Worm (Caenorhabditis elegans) whole organism, late embryonic: ENCODE measurements around the gene str-71.

ENCODE experiments used
- ahr-1 ChIP-seq: sonication (generic microtip); optimal IDR thresholded peaks from 2 replicates; lab custom pipeline; 2016; ENCODE audit warnings: missing genetic modification characterization, missing compliant biosample characterization
- ceh-19 ChIP-seq: fragments of 200-800 bp; sonication (Bioruptor generic); optimal IDR thresholded peaks from 2 replicates; lab custom pipeline; 2018; ENCODE audit warnings: mild to moderate bottlenecking, missing genetic modification characterization, missing compliant biosample characterization
- ceh-2 ChIP-seq: sonication (generic microtip); optimal IDR thresholded peaks from 2 replicates; lab custom pipeline; 2016; ENCODE audit warnings: missing genotype, missing genetic modification characterization, missing compliant biosample characterization
- ceh-24 ChIP-seq: sonication (generic microtip); optimal IDR thresholded peaks from 2 replicates; lab custom pipeline; 2016; ENCODE audit warnings: mild to moderate bottlenecking, missing genetic modification characterization, missing compliant biosample characterization
- ceh-34 ChIP-seq: sonication (generic microtip); optimal IDR thresholded peaks from 2 replicates; lab custom pipeline; 2016; ENCODE audit warnings: mild to moderate bottlenecking, missing genetic modification characterization, missing compliant biosample characterization
- ceh-48 ChIP-seq: sonication (generic microtip); optimal IDR thresholded peaks from 2 replicates; lab custom pipeline; 2016; ENCODE audit warnings: missing genetic modification characterization, inconsistent platforms, missing compliant biosample characterization
- ceh-6 ChIP-seq: fragments of 200-800 bp; sonication (Bioruptor generic); optimal IDR thresholded peaks from 2 replicates; lab custom pipeline; 2018; ENCODE audit warnings: mild to moderate bottlenecking, missing genetic modification characterization, missing compliant biosample characterization
- ceh-9 ChIP-seq: sonication (generic microtip); optimal IDR thresholded peaks from 2 replicates; lab custom pipeline; 2016; ENCODE audit warnings: mild to moderate bottlenecking, missing genetic modification characterization, inconsistent platforms, missing compliant biosample characterization
- dmd-4 ChIP-seq: sonication (generic microtip); optimal IDR thresholded peaks from 2 replicates; lab custom pipeline; 2016; ENCODE audit warnings: borderline replicate concordance, missing genetic modification characterization, missing compliant biosample characterization
- dve-1 ChIP-seq: sonication (generic microtip); optimal IDR thresholded peaks from 2 replicates; lab custom pipeline; 2017; ENCODE audit warnings: antibody characterized with exemption, mild to moderate bottlenecking, missing genetic modification characterization, missing compliant biosample characterization
- elt-2 ChIP-seq: sonication (generic microtip); optimal IDR thresholded peaks from 2 replicates; lab custom pipeline; 2016; ENCODE audit warnings: missing genetic modification reagents, missing genetic modification characterization, missing compliant biosample characterization
- elt-4 ChIP-seq: sonication (generic microtip); optimal IDR thresholded peaks from 2 replicates; lab custom pipeline; 2016; ENCODE audit warnings: missing genetic modification characterization, missing compliant biosample characterization
- fkh-10 ChIP-seq: fragments of 150-350 bp; optimal IDR thresholded peaks from 2 replicates; lab custom pipeline; 2014; ENCODE audit warnings: missing biosample characterization, missing genetic modification reagents, missing genetic modification characterization
- fkh-6 ChIP-seq: sonication (generic microtip); optimal IDR thresholded peaks from 2 replicates; lab custom pipeline; 2016; ENCODE audit warnings: missing genetic modification characterization, missing compliant biosample characterization
- hlh-13 ChIP-seq: fragments of 200-800 bp; sonication (Bioruptor generic); optimal IDR thresholded peaks from 2 replicates; lab custom pipeline; 2018; ENCODE audit warnings: mild to moderate bottlenecking, missing genetic modification characterization, missing compliant biosample characterization
- hlh-15 ChIP-seq: sonication (generic microtip); optimal IDR thresholded peaks from 2 replicates; lab custom pipeline; 2016; ENCODE audit warnings: missing genetic modification characterization, missing compliant biosample characterization
- hlh-6 ChIP-seq: sonication (generic microtip); optimal IDR thresholded peaks from 2 replicates; lab custom pipeline; 2016; ENCODE audit warnings: missing genotype, missing genetic modification characterization, missing compliant biosample characterization
- hlh-8 ChIP-seq: sonication (generic microtip); optimal IDR thresholded peaks from 2 replicates; lab custom pipeline; 2016; ENCODE audit warnings: missing genotype, missing genetic modification characterization, missing compliant biosample characterization
- lin-11 ChIP-seq: fragments of 200-800 bp; sonication (Bioruptor generic); optimal IDR thresholded peaks from 2 replicates; lab custom pipeline; 2018; ENCODE audit warnings: mild to moderate bottlenecking, missing genetic modification characterization, missing compliant biosample characterization
- madf-2 ChIP-seq: sonication (generic microtip); optimal IDR thresholded peaks from 2 replicates; lab custom pipeline; 2017; ENCODE audit warnings: missing genetic modification characterization, missing compliant biosample characterization
- mec-3 ChIP-seq: sonication (generic microtip); optimal IDR thresholded peaks from 2 replicates; lab custom pipeline; 2016; ENCODE audit warnings: borderline replicate concordance, missing genetic modification characterization, missing compliant biosample characterization
- nhr-11 ChIP-seq: fragments of 150-350 bp; optimal IDR thresholded peaks from 2 replicates; lab custom pipeline; 2014; ENCODE audit warnings: missing biosample characterization, missing genetic modification characterization
- pha-4 ChIP-seq: fragments of 150-350 bp; optimal IDR thresholded peaks from 2 replicates; lab custom pipeline; 2018; ENCODE audit warnings: missing biosample characterization, missing genetic modification reagents, missing genetic modification characterization
- pqm-1 ChIP-seq: sonication (generic microtip); optimal IDR thresholded peaks from 2 replicates; lab custom pipeline; 2016; ENCODE audit warnings: missing genetic modification characterization, missing compliant biosample characterization
- pros-1 ChIP-seq: fragments of 150-350 bp; optimal IDR thresholded peaks from 2 replicates; lab custom pipeline; 2014; ENCODE audit warnings: missing biosample characterization, missing genetic modification reagents, missing genetic modification characterization
- rnt-1 ChIP-seq: sonication (generic microtip); optimal IDR thresholded peaks from 2 replicates; lab custom pipeline; 2016; ENCODE audit warnings: missing genetic modification characterization, missing compliant biosample characterization
- tbx-2 ChIP-seq: sonication (generic microtip); optimal IDR thresholded peaks from 2 replicates; lab custom pipeline; 2016; ENCODE audit warnings: missing genetic modification characterization, missing compliant biosample characterization
- tbx-7 ChIP-seq: sonication (generic microtip); optimal IDR thresholded peaks from 2 replicates; lab custom pipeline; 2016; ENCODE audit warnings: missing genotype, missing genetic modification characterization, missing compliant biosample characterization
- ttx-3 ChIP-seq: sonication (generic microtip); optimal IDR thresholded peaks from 2 replicates; lab custom pipeline; 2016; ENCODE audit warnings: missing genetic modification reagents, missing genetic modification characterization, missing compliant biosample characterization
- unc-42 ChIP-seq: sonication (generic microtip); optimal IDR thresholded peaks from 2 replicates; lab custom pipeline; 2016; ENCODE audit warnings: missing genotype, missing genetic modification characterization, missing compliant biosample characterization
- zip-5 ChIP-seq: sonication (generic microtip); optimal IDR thresholded peaks from 2 replicates; lab custom pipeline; 2016; ENCODE audit warnings: missing genetic modification characterization, missing compliant biosample characterization

str-71 gene

ce11 chrV:15417822-15418221, 41.2 kb downstream of the str-71 start, which contains the start of gene T06E6.10:
Gene T06E6.10 (plus strand): TSS chrV:15418122.
- no peak for TF ChIP-seq pha-4 (tag; lab: Kevin White, UChicago)
- TF ChIP-seq nhr-11 (tag; lab: Kevin White, UChicago): no peak
- TF ChIP-seq madf-2 (tag; lab: Kevin White, UChicago): no peak
- no peak for TF ChIP-seq ceh-6 (GFP tag; lab: Kevin White, UChicago)
- TF ChIP-seq tbx-7 (tag; lab: Kevin White, UChicago): no peak
- no peak for TF ChIP-seq hlh-13 (GFP tag; lab: Kevin White, UChicago)
- no peak for TF ChIP-seq elt-2 (tag; lab: Kevin White, UChicago)
- no peak for TF ChIP-seq elt-4 (tag; lab: Kevin White, UChicago)
- TF ChIP-seq pqm-1: no peak
- TF ChIP-seq ceh-19 (GFP tag; lab: Kevin White, UChicago): no peak
- TF ChIP-seq tbx-2 (tag; lab: Kevin White, UChicago): no peak
- no peak for TF ChIP-seq hlh-6 (tag; lab: Kevin White, UChicago)
- TF ChIP-seq ceh-24 (tag; lab: Kevin White, UChicago): no peak
- TF ChIP-seq rnt-1: no peak
- TF ChIP-seq ceh-48 (tag; lab: Kevin White, UChicago): no peak

DNA sequence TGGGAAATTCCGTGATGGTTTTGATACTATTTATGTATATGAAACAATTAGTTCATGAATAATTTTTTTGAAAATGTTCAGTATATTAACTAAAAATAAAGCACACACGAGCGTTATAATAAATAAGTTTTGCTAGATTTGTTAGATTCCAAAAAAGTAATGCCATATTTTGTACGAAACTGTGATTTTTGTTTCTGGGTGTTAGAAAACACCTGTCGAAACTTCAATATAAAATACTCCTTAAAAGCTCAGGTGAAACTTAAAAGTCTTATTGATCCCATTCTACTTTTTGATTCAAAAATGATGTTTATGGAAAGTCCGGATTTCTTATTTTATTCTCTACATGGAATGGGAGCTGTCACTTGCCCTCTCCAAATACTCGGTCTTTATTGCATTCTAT, 43.0 kb downstream of the str-71 start, which contains the start of gene srh-265:
TSS of gene srh-265 (plus strand) at position 301 of the 400 bp plus-strand sequence.
- TF ChIP-seq ahr-1 (tag; lab: Kevin White, UChicago) (no peak), dve-1 (tag; lab: Kevin White, UChicago) (no peak), unc-42 (tag; lab: Kevin White, UChicago) (no peak)

ce11 chrV:15413847-15414246, 45.1 kb downstream of the str-71 start, which contains the start of gene srh-264:
Gene srh-264 (plus strand): TSS chrV:15414147.
- no peak for TF ChIP-seq lin-11
- TF ChIP-seq pha-4 (tag; lab: Kevin White, UChicago): no peak
- TF ChIP-seq elt-2 (tag; lab: Kevin White, UChicago): no peak
- no peak for TF ChIP-seq ceh-9 (tag; lab: Kevin White, UChicago)
- no peak for TF ChIP-seq rnt-1
- TF ChIP-seq unc-42 (tag; lab: Kevin White, UChicago): no peak
- no peak for TF ChIP-seq fkh-6 (tag; lab: Kevin White, UChicago)
- TF ChIP-seq pros-1 (tag; lab: Kevin White, UChicago): no peak
- TF ChIP-seq dmd-4 (tag; lab: Kevin White, UChicago): no peak
- TF ChIP-seq mec-3 (tag; lab: Kevin White, UChicago): no peak
- TF ChIP-seq ahr-1 (tag; lab: Kevin White, UChicago): no peak
- no peak for TF ChIP-seq dve-1 (tag; lab: Kevin White, UChicago)
- no peak for TF ChIP-seq hlh-15 (tag; lab: Kevin White, UChicago)
- no peak for TF ChIP-seq elt-4 (tag; lab: Kevin White, UChicago)
- no peak for TF ChIP-seq ceh-34 (tag; lab: Kevin White, UChicago)
- no peak for TF ChIP-seq ceh-2 (tag; lab: Kevin White, UChicago)
- no peak for TF ChIP-seq zip-5
- no peak for TF ChIP-seq ttx-3
- TF ChIP-seq, all 69 proteins: peak for 0

DNA sequence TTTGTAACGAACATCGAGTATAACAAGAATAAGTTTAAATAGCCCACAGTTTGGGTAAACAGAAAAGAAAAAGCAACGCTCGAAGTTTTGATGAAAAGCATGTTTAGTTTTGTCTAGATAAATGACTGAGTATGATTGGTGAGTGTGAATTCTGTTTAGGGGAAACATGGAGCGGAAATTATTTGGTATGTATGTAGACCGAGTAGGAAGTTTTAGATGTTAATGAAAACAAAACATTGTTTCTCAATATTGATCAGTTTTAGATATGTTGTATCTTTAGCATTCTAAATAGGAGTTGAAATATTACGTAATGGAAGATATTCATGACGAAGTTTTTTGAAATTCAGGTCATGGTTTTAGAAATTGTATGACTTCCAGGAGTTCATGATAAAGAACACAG, 46.4 kb downstream of the str-71 start, which contains the start of gene srbc-63:
TSS of gene srbc-63 (minus strand) at position 101 of the 400 bp plus-strand sequence.
- TF ChIP-seq hlh-8 (tag; lab: Kevin White, UChicago) (no peak), fkh-10 (GFP tag; lab: Kevin White, UChicago) (no peak), hlh-6 (tag; lab: Kevin White, UChicago) (no peak), dve-1 (tag; lab: Kevin White, UChicago) (no peak), ceh-6 (GFP tag; lab: Kevin White, UChicago) (no peak)
- TF ChIP-seq, all 69 proteins: peak for 0
